Worm (Caenorhabditis elegans): ENCODE results near the gene F49E12.8.

- no peak for TF ChIP-seq mdl-1 (tag; optimal IDR thresholded peaks at IDR 0.05)
- no peak for TF ChIP-seq unc-62 (GFP tag; optimal IDR thresholded peaks at IDR 0.05)
- TF ChIP-seq nhr-25 (tag; optimal IDR thresholded peaks at IDR 0.05): no peak
- TF ChIP-seq zag-1 (tag; optimal IDR thresholded peaks at IDR 0.05): no peak
- no peak for TF ChIP-seq sma-9 (GFP tag; optimal IDR thresholded peaks at IDR 0.05)
- TF ChIP-seq sma-9 (tag; optimal IDR thresholded peaks at IDR 0.05): no peak
- TF ChIP-seq lin-39 (tag; optimal IDR thresholded peaks at IDR 0.05): no peak
- TF ChIP-seq nhr-23 (tag; optimal IDR thresholded peaks at IDR 0.05): no peak
- TF ChIP-seq mab-5 (tag; optimal IDR thresholded peaks at IDR 0.05): no peak
- no peak for TF ChIP-seq nhr-12 (tag; optimal IDR thresholded peaks at IDR 0.05)
Observed at ce11 chrII:8353288-8353687, 40.8 kb downstream of the F49E12.8 start.

All from whole organism, L2 larva.